Fruit fly (Drosophila melanogaster) whole organism, wandering third instar larva: Measurements from ENCODE around the gene CG42512.
A peak's percentile ranks its signal among the peaks of the same experiment; 100 is the strongest.

Experiments used
- Abd-B ChIP-seq: fragments of >200 bp; optimal IDR thresholded peaks from 2 replicates; lab custom pipeline; 2017; ENCODE audit warnings: missing biosample characterization, missing genetic modification characterization
- Dfd ChIP-seq: fragments of >200 bp; optimal IDR thresholded peaks from 2 replicates; lab custom pipeline; 2017; ENCODE audit warnings: missing biosample characterization, missing genetic modification characterization
- Dif ChIP-seq: fragments of 200-275, 200-300 bp; sonication (Bioruptor generic); optimal IDR thresholded peaks from 2 replicates; lab custom pipeline; 2018; ENCODE audit warnings: missing biosample characterization, missing genetic modification characterization; ENCODE audit not compliant: partially characterized antibody
- GATAd ChIP-seq: sonication (Bioruptor generic); optimal IDR thresholded peaks from 2 replicates; lab custom pipeline; 2016; ENCODE audit warnings: missing biosample characterization, missing genetic modification characterization
- Hnf4 ChIP-seq: fragments of 200-800 bp; sonication (Bioruptor generic); optimal IDR thresholded peaks from 2 replicates; lab custom pipeline; 2016; ENCODE audit warnings: missing biosample characterization, mild to moderate bottlenecking, missing genetic modification characterization
- Jra ChIP-seq: sonication (Bioruptor generic); optimal IDR thresholded peaks from 2 replicates; lab custom pipeline; 2016; ENCODE audit warnings: missing biosample characterization, missing genetic modification characterization
- Mio ChIP-seq: sonication (Bioruptor generic); optimal IDR thresholded peaks from 2 replicates; lab custom pipeline; 2016; ENCODE audit warnings: missing biosample characterization, missing genetic modification characterization
- Myc ChIP-seq: fragments of >200 bp; optimal IDR thresholded peaks from 2 replicates; lab custom pipeline; 2017
- Rel ChIP-seq, 2 experiments: fragments of 200-800 bp; sonication (Bioruptor generic) in 1 of 2; optimal IDR thresholded peaks; 2 replicates in 1 of 2; 3 replicates in 1 of 2; lab custom pipeline; 2016 to 2019; ENCODE audit warnings: mild to moderate bottlenecking in 2 of 2, missing biosample characterization in 2 of 2, missing genetic modification characterization in 2 of 2, moderate library complexity in 1 of 2
- br ChIP-seq: fragments of 200-800 bp; sonication (Bioruptor generic); optimal IDR thresholded peaks from 2 replicates; lab custom pipeline; 2016; ENCODE audit warnings: missing biosample characterization, missing genetic modification characterization
- dl ChIP-seq, 2 experiments: fragments of 175-275, 200-275 bp in 1 of 2; fragments of 200-275 bp in 1 of 2; sonication (Bioruptor generic); optimal IDR thresholded peaks; lab custom pipeline; 2018; ENCODE audit warnings: mild to moderate bottlenecking in 2 of 2, missing biosample characterization in 2 of 2, missing genetic modification characterization in 2 of 2, moderate library complexity in 2 of 2; ENCODE audit not compliant: partially characterized antibody in 2 of 2, insufficient read depth in 1 of 2
- h ChIP-seq: fragments of 200-800 bp; sonication (Bioruptor generic); optimal IDR thresholded peaks from 3 replicates; lab custom pipeline; 2016; ENCODE audit warnings: missing biosample characterization, mild to moderate bottlenecking, missing genetic modification characterization
- pan ChIP-seq: fragments of >200 bp; optimal IDR thresholded peaks from 2 replicates; lab custom pipeline; 2017
- usp ChIP-seq: fragments of >200 bp; optimal IDR thresholded peaks from 2 replicates; lab custom pipeline; 2017; ENCODE audit warnings: missing biosample characterization, missing genetic modification characterization

DNA sequence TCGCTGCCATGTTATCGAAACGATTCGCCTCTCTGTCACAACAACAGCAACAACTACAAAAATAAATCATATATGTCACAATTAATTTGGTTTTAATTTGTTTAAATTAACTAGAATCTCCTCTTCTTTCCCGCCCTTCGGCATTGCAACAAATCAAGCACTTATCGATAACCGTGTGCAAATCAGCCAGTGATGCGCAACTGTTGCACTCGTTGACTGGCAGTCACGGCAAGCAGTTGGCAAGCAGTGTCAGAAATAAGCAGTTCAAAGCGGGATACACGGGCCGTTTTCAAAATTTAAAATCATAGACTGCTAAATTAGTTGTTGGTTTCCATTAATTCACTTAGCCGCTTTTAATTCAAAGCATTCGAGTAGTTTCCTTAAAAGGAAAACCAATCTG is 32.6 kb downstream of the CG42512 start, which contains the start of gene Axs:
- TF ChIP-seq br (GFP tag; lab: Kevin White, UChicago) (no peak), h (GFP tag; lab: Kevin White, UChicago) (no peak), Myc (peak; percentile 75), Abd-B (no peak), Jra (peak; percentile 55), dl (GFP tag; optimal IDR thresholded peaks at IDR 0.05; lab: Kevin White, UChicago; ENCODE audit: insufficient read depth in 1 of 2, partially characterized antibody in 2 of 2) (no peak), Dfd (GFP tag; lab: Kevin White, UChicago) (no peak), GATAd (GFP tag; lab: Kevin White, UChicago) (no peak), pan (lab: Kevin White, UChicago) (no peak), Mio (GFP tag; lab: Kevin White, UChicago) (no peak), usp (GFP tag; lab: Kevin White, UChicago) (no peak), Rel (GFP tag; optimal IDR thresholded peaks at IDR 0.05; lab: Kevin White, UChicago) (no peak), Rel (tag; optimal IDR thresholded peaks at IDR 0.05; lab: Kevin White, UChicago) (no peak), Dif (GFP tag; lab: Kevin White, UChicago) (peak; percentile 6), Hnf4 (no peak)
